Worm (Caenorhabditis elegans): ENCODE measurements around the gene C09B9.1.

DNA sequence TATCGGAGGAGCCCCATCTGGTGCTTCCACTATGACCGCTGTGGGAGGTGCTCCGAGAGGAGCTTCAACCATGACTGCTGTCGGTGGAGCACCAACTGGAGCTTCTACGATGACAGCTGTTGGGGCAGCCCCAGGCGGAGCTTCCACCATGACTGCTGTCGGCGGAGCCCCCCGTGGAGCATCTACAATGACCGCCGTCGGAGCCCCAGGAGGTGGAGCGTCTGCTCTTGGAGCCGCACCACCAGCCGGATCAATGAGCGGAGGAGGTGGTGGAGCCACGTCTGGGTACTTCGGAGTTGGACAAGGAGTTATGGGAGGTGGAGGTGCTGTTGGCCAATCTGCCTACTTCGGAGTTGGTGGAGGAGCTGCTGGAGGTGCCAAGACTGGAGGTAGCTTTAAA, 40.6 kb upstream of the C09B9.1 start:
- TF ChIP-seq skn-1 (tag; optimal IDR thresholded peaks at IDR 0.05) (no peak), rnt-1 (tag; optimal IDR thresholded peaks at IDR 0.05) (no peak), lin-35 (GFP tag; optimal IDR thresholded peaks at IDR 0.05) (no peak), nhr-11 (tag; optimal IDR thresholded peaks at IDR 0.05) (no peak), sptf-1 (tag; optimal IDR thresholded peaks at IDR 0.05) (no peak), lin-15B (tag; optimal IDR thresholded peaks at IDR 0.05) (no peak), lsy-2 (tag; optimal IDR thresholded peaks at IDR 0.05) (no peak), egl-27 (tag; optimal IDR thresholded peaks at IDR 0.05) (no peak), nhr-19 (GFP tag; conservative IDR thresholded peaks at IDR 0.05) (no peak), ztf-11 (tag; optimal IDR thresholded peaks at IDR 0.05) (no peak)

Data from whole organism, L1 larva.